Worm (Caenorhabditis elegans): ENCODE measurements around the gene W06G6.20.
"Not testable (repeated sequence)": the region's sequence is repeated elsewhere in the genome, so short reads cannot be mapped to it uniquely, and the experiment has no call there.

The W06G6.20 gene

ce11 chrV:16671190-16671589, 23.0 kb upstream of the W06G6.20 start, which contains the start of gene str-61:
str-61 (minus strand) TSS chrV:16671290.
- TF ChIP-seq ceh-39 (tag; optimal IDR thresholded peaks at IDR 0.05) (no peak), nhr-12 (tag; optimal IDR thresholded peaks at IDR 0.05) (no peak), ztf-11 (tag; optimal IDR thresholded peaks at IDR 0.05) (no peak), nhr-237 (tag; optimal IDR thresholded peaks at IDR 0.05) (no peak), mep-1 (tag; optimal IDR thresholded peaks at IDR 0.05) (no peak), ceh-83 (GFP tag; optimal IDR thresholded peaks at IDR 0.05) (no peak), ceh-43 (GFP tag; optimal IDR thresholded peaks at IDR 0.05) (no peak), nhr-76 (tag; optimal IDR thresholded peaks at IDR 0.05) (no peak), zip-8 (tag; optimal IDR thresholded peaks at IDR 0.05) (no peak), blmp-1 (tag; optimal IDR thresholded peaks at IDR 0.05) (no peak), nhr-28 (tag; optimal IDR thresholded peaks at IDR 0.05) (no peak)

- TF ChIP-seq lsy-2 (tag; optimal IDR thresholded peaks at IDR 0.05) (no peak), cnd-1 (tag; optimal IDR thresholded peaks at IDR 0.05) (no peak), unc-120 (tag; optimal IDR thresholded peaks at IDR 0.05; ENCODE audit: poor library complexity, severe bottlenecking) (no peak), mls-2 (tag; optimal IDR thresholded peaks at IDR 0.05) (no peak), ces-1 (GFP tag; optimal IDR thresholded peaks at IDR 0.05) (no peak), nhr-237 (tag; optimal IDR thresholded peaks at IDR 0.05) (no peak), nhr-2 (tag; optimal IDR thresholded peaks at IDR 0.05) (no peak), unc-62 (GFP tag; optimal IDR thresholded peaks at IDR 0.05) (no peak), unc-39 (tag; optimal IDR thresholded peaks at IDR 0.05) (no peak), sem-2 (GFP tag; optimal IDR thresholded peaks at IDR 0.05) (no peak)
Measured at ce11 chrV:16668473-16668872, 20.3 kb upstream of the W06G6.20 start, which contains the start of gene F14F8.9. F14F8.9 (minus strand) TSS chrV:16668573.

ce11 chrV:16666647-16667046, 18.5 kb upstream of the W06G6.20 start, which contains the start of gene F14F8.14:
F14F8.14 (minus strand) TSS chrV:16666747.
- TF ChIP-seq pha-4 (tag; optimal IDR thresholded peaks at IDR 0.05), result no peak
- TF ChIP-seq M03D4.4 (tag; optimal IDR thresholded peaks at IDR 0.05), result no peak
- TF ChIP-seq ceh-43 (GFP tag; optimal IDR thresholded peaks at IDR 0.05), result no peak
- TF ChIP-seq nhr-12 (tag; optimal IDR thresholded peaks at IDR 0.05), result no peak
- TF ChIP-seq ces-1 (GFP tag; optimal IDR thresholded peaks at IDR 0.05), result no peak
- TF ChIP-seq ceh-83 (GFP tag; optimal IDR thresholded peaks at IDR 0.05), result no peak
- TF ChIP-seq mls-2 (tag; optimal IDR thresholded peaks at IDR 0.05), result no peak
- no peak for TF ChIP-seq sem-2 (GFP tag; optimal IDR thresholded peaks at IDR 0.05)
- TF ChIP-seq hlh-1 (tag; optimal IDR thresholded peaks at IDR 0.05), result no peak
- no peak for TF ChIP-seq lsy-2 (tag; optimal IDR thresholded peaks at IDR 0.05)
- no peak for TF ChIP-seq blmp-1 (tag; optimal IDR thresholded peaks at IDR 0.05)
- TF ChIP-seq mep-1 (tag; optimal IDR thresholded peaks at IDR 0.05), result no peak
- TF ChIP-seq cnd-1 (tag; optimal IDR thresholded peaks at IDR 0.05), result no peak
- TF ChIP-seq bed-3 (GFP tag; optimal IDR thresholded peaks at IDR 0.05), result no peak
- TF ChIP-seq elt-3 (tag; optimal IDR thresholded peaks at IDR 0.05), result no peak
- no peak for TF ChIP-seq ztf-11 (tag; optimal IDR thresholded peaks at IDR 0.05)
- TF ChIP-seq mab-5 (tag; optimal IDR thresholded peaks at IDR 0.05), result no peak
- no peak for TF ChIP-seq lin-32 (GFP tag; optimal IDR thresholded peaks at IDR 0.05)

ce11 chrV:16660816-16661215, 12.6 kb upstream of the W06G6.20 start, which contains the start of gene Y70C5B.2:
Y70C5B.2 (minus strand) TSS chrV:16660916.
- TF ChIP-seq drap-1 (GFP tag; optimal IDR thresholded peaks at IDR 0.05); flh-1 (GFP tag; optimal IDR thresholded peaks at IDR 0.05); zip-8 (tag; optimal IDR thresholded peaks at IDR 0.05): not testable (repeated sequence)

ce11 chrV:16654242-16654641, 6.1 kb upstream of the W06G6.20 start, which contains the start of gene W06G6.15:
W06G6.15 (plus strand) TSS chrV:16654542.
- not testable (repeated sequence) for TF ChIP-seq nhr-2, nhr-12, ztf-11 (tag; optimal IDR thresholded peaks at IDR 0.05)

- TF ChIP-seq unc-62 (GFP tag; optimal IDR thresholded peaks at IDR 0.05); mab-5 (tag; optimal IDR thresholded peaks at IDR 0.05); nhr-12 (tag; optimal IDR thresholded peaks at IDR 0.05): not testable (repeated sequence)
Measured at ce11 chrV:16649200-16649599, 1.0 kb upstream of the W06G6.20 start, which contains the start of gene W06G6.11. W06G6.11 (minus strand) TSS chrV:16649300.
